Worm (Caenorhabditis elegans) whole organism, mixed stage, embryonic: ENCODE results near the gene cysl-4.

Source experiments
- blmp-1 ChIP-seq: fragments of 150-350 bp; optimal IDR thresholded peaks from 2 replicates; lab custom pipeline; 2014; ENCODE audit warnings: missing biosample characterization, missing genetic modification characterization
- ces-1 ChIP-seq: fragments of 150-350 bp; optimal IDR thresholded peaks from 2 replicates; lab custom pipeline; 2014; ENCODE audit warnings: missing biosample characterization, missing genetic modification reagents, missing genetic modification characterization
- lin-32 ChIP-seq: fragments of 200-800 bp; sonication (Bioruptor generic); optimal IDR thresholded peaks from 2 replicates; lab custom pipeline; 2018; ENCODE audit warnings: mild to moderate bottlenecking, missing genetic modification characterization, missing compliant biosample characterization
- lsy-2 ChIP-seq: fragments of 150-350 bp; optimal IDR thresholded peaks from 2 replicates; lab custom pipeline; 2014; ENCODE audit warnings: missing biosample characterization, missing genetic modification characterization
- mep-1 ChIP-seq: fragments of 150-350 bp; optimal IDR thresholded peaks from 2 replicates; lab custom pipeline; 2017; ENCODE audit warnings: missing biosample characterization, missing genetic modification reagents, missing genetic modification characterization, inconsistent platforms
- mls-2 ChIP-seq: sonication (generic microtip); optimal IDR thresholded peaks from 2 replicates; lab custom pipeline; 2016; ENCODE audit warnings: mild to moderate bottlenecking, missing genetic modification characterization, moderate library complexity, missing compliant biosample characterization
- nhr-76 ChIP-seq: sonication (generic microtip); optimal IDR thresholded peaks from 2 replicates; lab custom pipeline; 2017; ENCODE audit warnings: missing biosample characterization, missing genetic modification characterization
- pha-4 ChIP-seq: fragments of 150-350 bp; optimal IDR thresholded peaks from 2 replicates; lab custom pipeline; 2018; ENCODE audit warnings: missing biosample characterization, missing genetic modification reagents, missing genetic modification characterization
- sem-2 ChIP-seq: fragments of 200-800 bp; sonication (Bioruptor generic); optimal IDR thresholded peaks from 2 replicates; lab custom pipeline; 2018; ENCODE audit warnings: mild to moderate bottlenecking, missing genetic modification characterization, missing compliant biosample characterization
- snpc-4 ChIP-seq: fragments of 150-350 bp; optimal IDR thresholded peaks from 2 replicates; lab custom pipeline; 2014; ENCODE audit warnings: missing biosample characterization, missing genetic modification characterization
- sptf-1 ChIP-seq: sonication (generic microtip); optimal IDR thresholded peaks from 2 replicates; lab custom pipeline; 2017; ENCODE audit warnings: mild to moderate bottlenecking, missing genetic modification characterization, moderate library complexity, missing compliant biosample characterization
- unc-39 ChIP-seq: fragments of 150-350 bp; optimal IDR thresholded peaks from 2 replicates; lab custom pipeline; 2014; ENCODE audit warnings: missing biosample characterization, missing genetic modification characterization
- unc-62 ChIP-seq: fragments of 150-350 bp; optimal IDR thresholded peaks from 2 replicates; lab custom pipeline; 2014; ENCODE audit warnings: missing biosample characterization, missing genetic modification reagents, missing genetic modification characterization
- ztf-11 ChIP-seq: fragments of 150-350 bp; optimal IDR thresholded peaks from 2 replicates; lab custom pipeline; 2014; ENCODE audit warnings: missing biosample characterization, missing genetic modification characterization

- no peak for TF ChIP-seq unc-39 (tag; lab: Kevin White, UChicago)
- no peak for TF ChIP-seq unc-62 (GFP tag; lab: Kevin White, UChicago)
- TF ChIP-seq pha-4 (tag; lab: Kevin White, UChicago), result no peak
- TF ChIP-seq ztf-11 (tag; lab: Kevin White, UChicago), result no peak
- TF ChIP-seq blmp-1 (tag; lab: Kevin White, UChicago), result no peak
- no peak for TF ChIP-seq sem-2 (GFP tag; lab: Kevin White, UChicago)
- no peak for TF ChIP-seq mls-2 (tag; lab: Kevin White, UChicago)
- TF ChIP-seq ces-1, result no peak
- no peak for TF ChIP-seq sptf-1
- no peak for TF ChIP-seq mep-1 (tag; lab: Kevin White, UChicago)
- TF ChIP-seq snpc-4 (tag; lab: Kevin White, UChicago), result no peak
- no peak for TF ChIP-seq lin-32 (GFP tag; lab: Kevin White, UChicago)
- no peak for TF ChIP-seq nhr-76 (tag; lab: Kevin White, UChicago)
- no peak for TF ChIP-seq lsy-2 (tag; lab: Kevin White, UChicago)
Measured at ce11 chrV:2045956-2046355, 41.2 kb downstream of the cysl-4 start, which contains the start of gene Y40B10A.5.
